Fruit fly (Drosophila melanogaster) whole organism, embryonic: Measurements from ENCODE around the gene CG13667.

Experiments
- Aef1 ChIP-seq: fragments of 200-800 bp; sonication (Bioruptor generic); IDR thresholded peaks from 3 replicates; pipeline ENCODE4 v1.3.6; 2022; ENCODE audit warnings: missing biosample characterization, missing genetic modification characterization
- Antp ChIP-seq: fragments of 200-800 bp; sonication (Bioruptor generic); optimal IDR thresholded peaks from 3 replicates; lab custom pipeline; 2016; ENCODE audit warnings: missing biosample characterization, missing genetic modification characterization
- Atf-2 ChIP-seq: fragments of 200-800 bp; sonication (Bioruptor generic); optimal IDR thresholded peaks from 2 replicates; lab custom pipeline; 2016; ENCODE audit warnings: missing biosample characterization, missing genetic modification characterization
- Atf3 ChIP-seq: fragments of 200-800 bp; sonication (Bioruptor generic); optimal IDR thresholded peaks from 3 replicates; lab custom pipeline; 2016; ENCODE audit warnings: missing biosample characterization, missing genetic modification characterization
- Blimp-1 ChIP-seq: fragments of 200-800 bp; sonication (Bioruptor generic); optimal IDR thresholded peaks from 3 replicates; lab custom pipeline; 2018; ENCODE audit warnings: missing biosample characterization, missing genetic modification characterization, mild to moderate bottlenecking, moderate library complexity, missing genetic modification reagents
- BtbVII ChIP-seq: fragments of 200-800 bp; sonication (Bioruptor generic); optimal IDR thresholded peaks from 3 replicates; lab custom pipeline; 2017; ENCODE audit warnings: missing biosample characterization, mild to moderate bottlenecking, missing genetic modification characterization
- CG10366 ChIP-seq: fragments of 200-800 bp; sonication (Bioruptor generic); IDR thresholded peaks from 2 replicates; pipeline ENCODE4 v1.3.6; 2022; ENCODE audit warnings: missing biosample characterization, missing genetic modification characterization
- CG11504 ChIP-seq: fragments of 200-800 bp; sonication (Bioruptor generic); optimal IDR thresholded peaks from 3 replicates; lab custom pipeline; 2019; ENCODE audit warnings: missing biosample characterization, mild to moderate bottlenecking, missing genetic modification characterization, moderate library complexity
- CG12219 ChIP-seq: fragments of 200-800 bp; sonication (Bioruptor generic); optimal IDR thresholded peaks from 3 replicates; lab custom pipeline; 2018; ENCODE audit warnings: missing biosample characterization, mild to moderate bottlenecking, missing genetic modification characterization
- CG1233 ChIP-seq: fragments of 200-800 bp; sonication (Bioruptor generic); optimal IDR thresholded peaks from 4 replicates; lab custom pipeline; 2018; ENCODE audit warnings: missing biosample characterization, mild to moderate bottlenecking, missing genetic modification characterization
- CG1792 ChIP-seq: fragments of 200-800 bp; sonication (Bioruptor generic); optimal IDR thresholded peaks from 2 replicates; lab custom pipeline; 2016; ENCODE audit warnings: missing biosample characterization, missing genetic modification characterization
- CG42726 ChIP-seq: fragments of 200-800 bp; sonication (Bioruptor generic); IDR thresholded peaks from 2 replicates; pipeline ENCODE4 v1.3.6; 2022; ENCODE audit warnings: missing biosample characterization, missing genetic modification characterization; ENCODE audit not compliant: partially characterized antibody
- CG4404 ChIP-seq: fragments of 200-800 bp; sonication (Bioruptor generic); IDR thresholded peaks from 2 replicates; pipeline ENCODE4 v1.3.6; 2022; ENCODE audit warnings: missing biosample characterization, missing genetic modification characterization
- CG4707 ChIP-seq: fragments of 200-800 bp; sonication (Bioruptor generic); optimal IDR thresholded peaks from 2 replicates; lab custom pipeline; 2018; ENCODE audit warnings: missing biosample characterization, mild to moderate bottlenecking, missing genetic modification characterization, moderate library complexity
- CG5953 ChIP-seq: fragments of 200-800 bp; sonication (Bioruptor generic); IDR thresholded peaks from 2 replicates; pipeline ENCODE4 v1.3.6; 2022; ENCODE audit warnings: missing biosample characterization, missing genetic modification characterization
- CG6683 ChIP-seq: fragments of 200-800 bp; sonication (Bioruptor generic); optimal IDR thresholded peaks from 2 replicates; lab custom pipeline; 2017; ENCODE audit warnings: missing biosample characterization, mild to moderate bottlenecking, missing genetic modification characterization, missing genetic modification reagents
- CG7556 ChIP-seq: fragments of 200-800 bp; sonication (Bioruptor generic); optimal IDR thresholded peaks from 2 replicates; lab custom pipeline; 2017; ENCODE audit warnings: missing biosample characterization, mild to moderate bottlenecking, missing genetic modification characterization
- CG7928 ChIP-seq: fragments of 200-800 bp; sonication (Bioruptor generic); optimal IDR thresholded peaks from 2 replicates; lab custom pipeline; 2017; ENCODE audit warnings: missing biosample characterization, mild to moderate bottlenecking, missing genetic modification characterization
- CG9609 ChIP-seq: fragments of 200-800 bp; sonication (Bioruptor generic); optimal IDR thresholded peaks from 3 replicates; lab custom pipeline; 2016; ENCODE audit warnings: missing biosample characterization, missing genetic modification characterization
- Dad ChIP-seq: fragments of 200-800 bp; sonication (Bioruptor generic); optimal IDR thresholded peaks from 3 replicates; lab custom pipeline; 2016; ENCODE audit warnings: missing biosample characterization, missing genetic modification characterization
- Dref ChIP-seq: fragments of 200-800 bp; sonication (Bioruptor generic); IDR thresholded peaks from 2 replicates; pipeline ENCODE4 v1.3.6; 2022; ENCODE audit warnings: missing biosample characterization, missing genetic modification characterization
- Ets65A ChIP-seq: fragments of 200-800 bp; sonication (Bioruptor generic); peaks from one replicate; lab custom pipeline; 2016; ENCODE audit warnings: missing biosample characterization, missing genetic modification characterization
- GATAe ChIP-seq: fragments of 200-800 bp; sonication (Bioruptor generic); conservative IDR thresholded peaks from 2 replicates; pipeline ENCODE4 v1.3.6; 2022; ENCODE audit warnings: missing biosample characterization, missing genetic modification characterization
- Hey ChIP-seq: fragments of 200-800 bp; sonication (Bioruptor generic); optimal IDR thresholded peaks from 3 replicates; lab custom pipeline; 2018; ENCODE audit warnings: missing biosample characterization, mild to moderate bottlenecking, missing genetic modification characterization
- Lim3 ChIP-seq: fragments of 200-800 bp; sonication (Bioruptor generic); IDR thresholded peaks from 2 replicates; pipeline ENCODE4 v1.3.6; 2022; ENCODE audit warnings: missing biosample characterization, missing genetic modification characterization
- MTF-1 ChIP-seq: fragments of 200-800 bp; sonication (Bioruptor generic); optimal IDR thresholded peaks from 2 replicates; lab custom pipeline; 2018; ENCODE audit warnings: missing biosample characterization, mild to moderate bottlenecking, missing genetic modification characterization, borderline replicate concordance
- Nf-YB ChIP-seq: fragments of 200-800 bp; sonication (Bioruptor generic); optimal IDR thresholded peaks from 3 replicates; lab custom pipeline; 2019; ENCODE audit warnings: missing biosample characterization, mild to moderate bottlenecking, missing genetic modification characterization, moderate library complexity
- Opbp ChIP-seq: fragments of 200-800 bp; sonication (Bioruptor generic); IDR thresholded peaks from 3 replicates; pipeline ENCODE4 v1.3.6; 2022; ENCODE audit warnings: missing biosample characterization, missing genetic modification characterization; ENCODE audit not compliant: partially characterized antibody
- Rx ChIP-seq: fragments of 200-800 bp; sonication (Bioruptor generic); IDR thresholded peaks from 2 replicates; pipeline ENCODE4 v1.3.6; 2022; ENCODE audit warnings: missing biosample characterization, missing genetic modification characterization
- Side ChIP-seq: fragments of 200-800 bp; sonication (Bioruptor generic); optimal IDR thresholded peaks from 2 replicates; lab custom pipeline; 2016; ENCODE audit warnings: missing biosample characterization, missing genetic modification characterization
- aop ChIP-seq: fragments of 200-800 bp; sonication (Bioruptor generic); IDR thresholded peaks from 2 replicates; pipeline ENCODE4 v1.3.6; 2022; ENCODE audit warnings: missing biosample characterization, missing genetic modification characterization
- caup ChIP-seq: fragments of 200-800 bp; sonication (Bioruptor generic); optimal IDR thresholded peaks from 3 replicates; lab custom pipeline; 2017; ENCODE audit warnings: missing biosample characterization, mild to moderate bottlenecking, missing genetic modification characterization, moderate library complexity; ENCODE audit not compliant: severe bottlenecking
- chif ChIP-seq, 2 experiments: fragments of 200-800 bp; sonication (Bioruptor generic); optimal IDR thresholded peaks; 3 replicates each; lab custom pipeline; 2016; ENCODE audit warnings: missing biosample characterization in 2 of 2, missing genetic modification characterization in 2 of 2
- dan ChIP-seq: fragments of 200-800 bp; sonication (Bioruptor generic); IDR thresholded peaks from 2 replicates; pipeline ENCODE4 v1.3.6; 2022; ENCODE audit warnings: missing biosample characterization, missing genetic modification characterization
- danr ChIP-seq: fragments of 200-800 bp; sonication (Bioruptor generic); IDR thresholded peaks from 2 replicates; pipeline ENCODE4 v1.3.6; 2022; ENCODE audit warnings: missing biosample characterization, missing genetic modification characterization
- ems ChIP-seq: fragments of 200-800 bp; sonication (Bioruptor generic); optimal IDR thresholded peaks from 3 replicates; lab custom pipeline; 2016; ENCODE audit warnings: missing biosample characterization, missing genetic modification characterization
- esg ChIP-seq: fragments of 200-800 bp; sonication (Bioruptor generic); conservative IDR thresholded peaks from 2 replicates; pipeline ENCODE4 v1.3.6; 2022; ENCODE audit warnings: missing biosample characterization, missing genetic modification characterization
- gro ChIP-seq: fragments of 200-800 bp; sonication (Bioruptor generic); optimal IDR thresholded peaks from 2 replicates; lab custom pipeline; 2016; ENCODE audit warnings: missing biosample characterization, missing genetic modification characterization
- jumu ChIP-seq: fragments of 200-800 bp; sonication (Bioruptor generic); optimal IDR thresholded peaks from 3 replicates; lab custom pipeline; 2016; ENCODE audit warnings: missing biosample characterization, missing genetic modification characterization
- nmo ChIP-seq: fragments of 200-800 bp; sonication (Bioruptor generic); optimal IDR thresholded peaks from 2 replicates; lab custom pipeline; 2018; ENCODE audit warnings: missing biosample characterization, mild to moderate bottlenecking, missing genetic modification characterization, moderate library complexity
- onecut ChIP-seq: fragments of 200-800 bp; sonication (Bioruptor generic); IDR thresholded peaks from 2 replicates; pipeline ENCODE4 v1.3.6; 2022; ENCODE audit warnings: missing biosample characterization, missing genetic modification characterization
- salm ChIP-seq: fragments of 200-800 bp; sonication (Bioruptor generic); optimal IDR thresholded peaks from 2 replicates; lab custom pipeline; 2018; ENCODE audit warnings: missing biosample characterization, mild to moderate bottlenecking, missing genetic modification characterization
- slou ChIP-seq: fragments of 200-800 bp; sonication (Bioruptor generic); optimal IDR thresholded peaks from 3 replicates; lab custom pipeline; 2016; ENCODE audit warnings: missing biosample characterization, missing genetic modification characterization
- sqz ChIP-seq: fragments of 200-800 bp; sonication (Bioruptor generic); optimal IDR thresholded peaks from 3 replicates; lab custom pipeline; 2018; ENCODE audit warnings: missing biosample characterization, mild to moderate bottlenecking, missing genetic modification characterization
- tin ChIP-seq: fragments of 200-800 bp; sonication (Bioruptor generic); optimal IDR thresholded peaks from 3 replicates; lab custom pipeline; 2016; ENCODE audit warnings: missing biosample characterization, missing genetic modification characterization
- trem ChIP-seq: fragments of 200-800 bp; optimal IDR thresholded peaks from 3 replicates; lab custom pipeline; 2019; ENCODE audit warnings: missing biosample characterization, mild to moderate bottlenecking, missing genetic modification characterization, moderate library complexity
- unc-4 ChIP-seq: fragments of 200-800 bp; sonication (Bioruptor generic); IDR thresholded peaks from 2 replicates; pipeline ENCODE4 v1.3.6; 2022; ENCODE audit warnings: missing biosample characterization, missing genetic modification characterization; ENCODE audit not compliant: partially characterized antibody
- wek ChIP-seq: fragments of 200-800 bp; sonication (Bioruptor generic); optimal IDR thresholded peaks from 3 replicates; lab custom pipeline; 2018; ENCODE audit warnings: missing biosample characterization, mild to moderate bottlenecking, missing genetic modification characterization, moderate library complexity
- z ChIP-seq: fragments of 200-800 bp; sonication (Bioruptor generic); IDR thresholded peaks from 3 replicates; pipeline ENCODE4 v1.3.6; 2022; ENCODE audit warnings: missing biosample characterization, missing genetic modification characterization

Gene CG13667

dm6 chr3L:8455015-8455908 is 50.0 kb downstream of the CG13667 start (continued):
- TF ChIP-seq CG7556 (GFP tag; lab: Kevin White, UChicago) (peak; percentile 98), dan (no peak), salm (peak; percentile 87), Blimp-1 (GFP tag; lab: Kevin White, UChicago) (peak; percentile 90), Aef1 (GFP tag; lab: Robert Waterston, UW) (peak; percentile 69), danr (GFP tag; lab: Robert Waterston, UW) (no peak; the same call in 1 of the 2 replicates), unc-4 (GFP tag; lab: Robert Waterston, UW) (no peak), gro (GFP tag; lab: Kevin White, UChicago) (peak; percentile 62), CG1233 (peak; percentile 75), onecut (GFP tag; lab: Robert Waterston, UW) (peak; percentile 68), CG42726 (no peak), CG7928 (GFP tag; lab: Kevin White, UChicago) (peak; percentile 59), BtbVII (peak; percentile 97), Side (peak; percentile 63), Hey (tag; lab: Kevin White, UChicago) (no peak), ems (GFP tag; lab: Kevin White, UChicago) (peak; percentile 76), jumu (GFP tag; lab: Kevin White, UChicago) (peak; percentile 6), trem (tag; lab: Kevin White, UChicago) (peak; percentile 77), CG11504 (tag; lab: Kevin White, UChicago) (peak; percentile 94), GATAe (GFP tag; lab: Robert Waterston, UW) (peak; percentile 55; the same call in 1 of the 2 replicates), CG4707 (peak; percentile 20), Dref (no peak), CG6683 (GFP tag; lab: Kevin White, UChicago) (peak; percentile 91), z (GFP tag; lab: Robert Waterston, UW) (no peak), Atf-2 (GFP tag; lab: Kevin White, UChicago) (peak; percentile 19), esg (GFP tag; lab: Robert Waterston, UW) (peak; percentile 72), caup (peak; percentile 93), Dad (GFP tag; lab: Kevin White, UChicago) (peak; percentile 47), tin (GFP tag; lab: Kevin White, UChicago) (peak; percentile 83), CG5953 (GFP tag; lab: Robert Waterston, UW) (peak; percentile 17; the same call in 1 of the 2 replicates), nmo (GFP tag; lab: Kevin White, UChicago) (peak; percentile 94), Atf3 (GFP tag; lab: Kevin White, UChicago) (no peak), Lim3 (GFP tag; lab: Robert Waterston, UW) (no peak), Opbp (GFP tag; lab: Robert Waterston, UW) (no peak), wek (no peak), CG12219 (GFP tag; lab: Kevin White, UChicago) (peak; percentile 82), CG4404 (peak; percentile 34; the same call in 1 of the 2 replicates), Ets65A (GFP tag; lab: Kevin White, UChicago) (no peak), slou (GFP tag; lab: Kevin White, UChicago) (peak; percentile 83), MTF-1 (GFP tag; lab: Kevin White, UChicago) (peak; percentile 19), chif (GFP tag; optimal IDR thresholded peaks at IDR 0.05; lab: Kevin White, UChicago) (peak; percentile 34 to 44), CG9609 (GFP tag; lab: Kevin White, UChicago) (peak; percentile 17), Rx (0 out of 2 replicates have a peak, but pooled peaks have one; percentile 32), CG10366 (GFP tag; lab: Robert Waterston, UW) (peak; percentile 69), CG1792 (peak; percentile 31), Antp (GFP tag; lab: Kevin White, UChicago) (peak; percentile 20), Nf-YB (GFP tag; lab: Kevin White, UChicago) (peak; percentile 75), sqz (GFP tag; lab: Kevin White, UChicago) (peak; percentile 72), aop (no peak)
